Fruit fly (Drosophila melanogaster): ENCODE results near the gene CG42590.
A peak's percentile ranks its signal among the peaks of the same experiment; 100 is the strongest.

The CG42590 gene

dm6 chr3L:8028493-8029193, 40.4 kb downstream of the CG42590 start (continued):
- TF ChIP-seq HLH4C (GFP tag; IDR thresholded peaks at IDR 0.05; ENCODE audit: partially characterized antibody) = peak; percentile 79
- no peak for TF ChIP-seq Sox102F (GFP tag; optimal IDR thresholded peaks at IDR 0.05)
- TF ChIP-seq slbo (GFP tag; IDR thresholded peaks at IDR 0.05) = 0 out of 2 replicates have a peak, but pooled peaks have one; percentile 8
- TF ChIP-seq Nf-YC (tag; optimal IDR thresholded peaks at IDR 0.05) = no peak
- no peak for TF ChIP-seq CG3407 (GFP tag; optimal IDR thresholded peaks at IDR 0.05)
- no peak for TF ChIP-seq bsh (GFP tag; optimal IDR thresholded peaks at IDR 0.05)
- peak; percentile 58; the same call in 1 of the 3 replicates for TF ChIP-seq vnd (GFP tag; IDR thresholded peaks at IDR 0.05; ENCODE audit: partially characterized antibody)
- TF ChIP-seq Dp (GFP tag; optimal IDR thresholded peaks at IDR 0.05) = no peak
- no peak for TF ChIP-seq Hey (tag; optimal IDR thresholded peaks at IDR 0.05)
- no peak for TF ChIP-seq ATbp (GFP tag; optimal IDR thresholded peaks at IDR 0.05)
- no peak for TF ChIP-seq CG14965 (GFP tag; optimal IDR thresholded peaks at IDR 0.05; ENCODE audit: borderline replicate concordance)
- TF ChIP-seq Deaf1 (tag; optimal IDR thresholded peaks at IDR 0.05) = peak; percentile 62
- TF ChIP-seq CG2116 (GFP tag; optimal IDR thresholded peaks at IDR 0.05) = no peak
- no peak for TF ChIP-seq pho (GFP tag; optimal IDR thresholded peaks at IDR 0.05)
- peak; percentile 70; the same call in 2 of the 3 replicates for TF ChIP-seq mld (GFP tag; IDR thresholded peaks at IDR 0.05; ENCODE audit: partially characterized antibody)
- no peak for TF ChIP-seq kah (GFP tag; optimal IDR thresholded peaks at IDR 0.05)
- TF ChIP-seq CG16779 (GFP tag; IDR thresholded peaks at IDR 0.05) = no peak
- peak; percentile 45 for TF ChIP-seq CG10147 (GFP tag; optimal IDR thresholded peaks at IDR 0.05)

DNA sequence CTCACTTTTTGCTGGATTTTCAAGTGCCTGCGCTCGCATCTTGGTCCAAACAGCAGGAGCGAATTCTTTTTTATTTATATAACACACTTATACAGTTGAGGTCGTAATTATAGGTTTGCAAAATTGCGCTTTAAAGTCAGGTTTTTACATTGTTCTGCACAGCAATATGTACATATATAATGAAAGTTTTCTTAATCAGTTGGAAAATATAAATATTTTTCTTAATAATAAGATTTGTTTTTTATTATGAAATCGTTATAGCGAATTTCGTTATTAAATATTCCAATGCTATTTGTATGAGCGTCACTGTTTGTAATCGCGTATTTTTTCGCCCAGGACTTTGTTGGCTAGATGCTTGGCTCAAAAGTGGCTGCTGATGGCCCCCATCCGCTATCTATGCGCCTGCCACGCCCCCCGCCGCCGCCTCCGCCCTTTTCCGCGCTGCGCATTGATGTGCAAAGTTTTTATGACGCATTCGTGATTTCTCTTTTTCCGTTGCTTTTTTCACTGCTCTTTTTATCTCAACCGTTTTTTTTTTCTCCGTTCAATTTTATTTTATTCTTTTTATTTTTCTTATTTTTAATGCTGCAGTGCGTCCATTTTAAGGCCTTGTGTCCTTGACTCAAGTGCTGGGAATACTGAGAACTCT, 41.3 kb downstream of the CG42590 start:
- TF ChIP-seq Sox100B (GFP tag; optimal IDR thresholded peaks at IDR 0.05) (no peak), Gsc (GFP tag; IDR thresholded peaks at IDR 0.05) (no peak), CG12391 (tag; optimal IDR thresholded peaks at IDR 0.05) (peak; percentile 10), wek (GFP tag; optimal IDR thresholded peaks at IDR 0.05) (no peak), grau (tag; optimal IDR thresholded peaks at IDR 0.05) (peak; percentile 24), cad (GFP tag; optimal IDR thresholded peaks at IDR 0.05) (no peak), row (GFP tag; IDR thresholded peaks at IDR 0.05) (peak; percentile 42; the same call in 2 of the 3 replicates), onecut (GFP tag; IDR thresholded peaks at IDR 0.05) (no peak), CG11696 (GFP tag; IDR thresholded peaks at IDR 0.05) (peak; percentile 63), pita (GFP tag; optimal IDR thresholded peaks at IDR 0.05) (no peak), jigr1 (GFP tag; IDR thresholded peaks at IDR 0.05) (no peak), CG8765 (GFP tag; IDR thresholded peaks at IDR 0.05) (no peak), tna (GFP tag; IDR thresholded peaks at IDR 0.05; ENCODE audit: partially characterized antibody) (no peak), chif (GFP tag; optimal IDR thresholded peaks at IDR 0.05) (no peak), CG7745 (tag; optimal IDR thresholded peaks at IDR 0.05) (no peak), CG10431 (GFP tag; optimal IDR thresholded peaks at IDR 0.05) (no peak), Pdp1 (GFP tag; optimal IDR thresholded peaks at IDR 0.05) (peak in 1 of 2 experiments; percentile 23), ken (GFP tag; IDR thresholded peaks at IDR 0.05) (no peak), CG11504 (tag; optimal IDR thresholded peaks at IDR 0.05) (peak; percentile 37), zen (tag; optimal IDR thresholded peaks at IDR 0.05) (no peak), gt (GFP tag; IDR thresholded peaks at IDR 0.05) (no peak), Bteb2 (GFP tag; optimal IDR thresholded peaks at IDR 0.05) (no peak), scrt (GFP tag; optimal IDR thresholded peaks at IDR 0.05) (no peak), pfk (GFP tag; optimal IDR thresholded peaks at IDR 0.05) (no peak), twi (tag; optimal IDR thresholded peaks at IDR 0.05) (no peak), CG2678 (tag; optimal IDR thresholded peaks at IDR 0.05) (peak; percentile 23), ftz-f1 (GFP tag; optimal IDR thresholded peaks at IDR 0.05) (no peak), CG3847 (GFP tag; IDR thresholded peaks at IDR 0.05) (no peak), otp (GFP tag; IDR thresholded peaks at IDR 0.05) (no peak), CG2875 (GFP tag; optimal IDR thresholded peaks at IDR 0.05) (no peak)

All from whole organism, embryonic.